Worm (Caenorhabditis elegans): ENCODE measurements around the gene K01A6.7.

The K01A6.7 gene

ce11 chrIV:11740204-11740603 is 1.8 kb upstream of the K01A6.7 start, which contains the start of gene K01A6.4 (continued):
- no peak for TF ChIP-seq egl-27 (tag; optimal IDR thresholded peaks at IDR 0.05)

ce11 chrIV:11737269-11737668 is 1.1 kb downstream of the K01A6.7 start, which contains the start of gene K01A6.8:
Gene K01A6.8, minus strand, starts transcription at chrIV:11737369.
- TF ChIP-seq egl-43 (GFP tag; IDR thresholded peaks at IDR 0.05) (no peak), nhr-25 (tag; optimal IDR thresholded peaks at IDR 0.05; ENCODE audit: borderline replicate concordance, insufficient read depth) (no peak), dmd-8 (GFP tag; IDR thresholded peaks at IDR 0.05) (no peak), ceh-32 (tag; optimal IDR thresholded peaks at IDR 0.05; ENCODE audit: poor library complexity) (no peak), ceh-28 (tag; optimal IDR thresholded peaks at IDR 0.05) (no peak), duxl-1 (tag; optimal IDR thresholded peaks at IDR 0.05; ENCODE audit: poor library complexity) (no peak)

- TF ChIP-seq aha-1 (tag), result peak; percentile 22
- TF ChIP-seq lin-39 (tag; optimal IDR thresholded peaks at IDR 0.05), result no peak
Measured at ce11 chrIV:11735025-11735424, 3.3 kb downstream of the K01A6.7 start, which contains the start of gene K01A6.6. Gene K01A6.6, plus strand, starts transcription at chrIV:11735325.

ce11 chrIV:11723255-11723654 is 15.1 kb downstream of the K01A6.7 start:
- no peak for TF ChIP-seq daf-8 (GFP tag; IDR thresholded peaks at IDR 0.05)
- no peak for TF ChIP-seq arid-1 (GFP tag; conservative IDR thresholded peaks at IDR 0.05)
- no peak for TF ChIP-seq Y5F2A.4 (GFP tag; optimal IDR thresholded peaks at IDR 0.05)
- TF ChIP-seq fkh-10 (GFP tag; optimal IDR thresholded peaks at IDR 0.05), result peak; percentile 44
- no peak for TF ChIP-seq saeg-2 (GFP tag; IDR thresholded peaks at IDR 0.05)
- no peak for TF ChIP-seq nhr-102 (tag; optimal IDR thresholded peaks at IDR 0.05)
- TF ChIP-seq ces-1 (GFP tag; optimal IDR thresholded peaks at IDR 0.05), result peak; percentile 4
- no peak for TF ChIP-seq nhr-6 (tag; optimal IDR thresholded peaks at IDR 0.05)
- TF ChIP-seq madf-5 (GFP tag; IDR thresholded peaks at IDR 0.05), result no peak
- TF ChIP-seq daf-16 (GFP tag; optimal IDR thresholded peaks at IDR 0.05), result no peak
- TF ChIP-seq daf-16 (tag; optimal IDR thresholded peaks at IDR 0.05), result no peak
- TF ChIP-seq ceh-82 (tag; optimal IDR thresholded peaks at IDR 0.05), result no peak
- no peak for TF ChIP-seq T26A8.4 (GFP tag; IDR thresholded peaks at IDR 0.05)

- TF ChIP-seq egl-27 (tag; optimal IDR thresholded peaks at IDR 0.05), result no peak
- peak; percentile 90 for TF ChIP-seq pqm-1 (tag; optimal IDR thresholded peaks at IDR 0.05)
- TF ChIP-seq nhr-28 (tag; optimal IDR thresholded peaks at IDR 0.05), result peak; percentile 58
- peak; percentile 33 for TF ChIP-seq hlh-11 (tag; optimal IDR thresholded peaks at IDR 0.05)
- TF ChIP-seq unc-62 (GFP tag; optimal IDR thresholded peaks at IDR 0.05 in 1 of 2), result peak in 1 of 2 experiments; percentile 51
- TF ChIP-seq unc-62 (tag; optimal IDR thresholded peaks at IDR 0.05), result no peak
Measured at ce11 chrIV:11721878-11722277, 16.5 kb downstream of the K01A6.7 start.

- TF ChIP-seq unc-62 (GFP tag; optimal IDR thresholded peaks at IDR 0.05 in 1 of 2) (peak in 1 of 2 experiments; percentile 51), unc-62 (tag; optimal IDR thresholded peaks at IDR 0.05) (no peak), unc-130 (GFP tag; optimal IDR thresholded peaks at IDR 0.05) (no peak), dmd-6 (GFP tag; IDR thresholded peaks at IDR 0.05) (0 out of 2 replicates have a peak, but pooled peaks have one; percentile 10)
Measured at ce11 chrIV:11718653-11719052, 19.7 kb downstream of the K01A6.7 start.

- no peak for TF ChIP-seq egl-27 (tag; optimal IDR thresholded peaks at IDR 0.05)
- TF ChIP-seq Y105C5A.15 (GFP tag; IDR thresholded peaks at IDR 0.05), result no peak
- peak; percentile 23 for TF ChIP-seq ces-1 (GFP tag; optimal IDR thresholded peaks at IDR 0.05)
- no peak for TF ChIP-seq Y75B8A.6 (GFP tag; IDR thresholded peaks at IDR 0.05)
- peak in 1 of 2 experiments; percentile 8 for TF ChIP-seq lsy-2 (tag; optimal IDR thresholded peaks at IDR 0.05)
- no peak for TF ChIP-seq dpl-1 (GFP tag; optimal IDR thresholded peaks at IDR 0.05)
Measured at ce11 chrIV:11717094-11717876, 21.1 kb downstream of the K01A6.7 start.
